Worm (Caenorhabditis elegans) whole organism, L4/young adult: ENCODE results near the gene hbl-1.

Experiments
- W03F9.2 ChIP-seq: fragments of 150-350 bp; optimal IDR thresholded peaks from 2 replicates; lab custom pipeline; 2014; ENCODE audit warnings: missing biosample characterization, missing genetic modification characterization
- dao-5 ChIP-seq: sonication (generic microtip); optimal IDR thresholded peaks from 2 replicates; lab custom pipeline; 2016; ENCODE audit warnings: missing genotype, missing genetic modification characterization, moderate library complexity, missing compliant biosample characterization
- him-1 ChIP-seq: sonication (generic microtip); optimal IDR thresholded peaks from 2 replicates; lab custom pipeline; 2016; ENCODE audit warnings: missing genotype, missing genetic modification reagents, missing genetic modification characterization, missing compliant biosample characterization

DNA sequence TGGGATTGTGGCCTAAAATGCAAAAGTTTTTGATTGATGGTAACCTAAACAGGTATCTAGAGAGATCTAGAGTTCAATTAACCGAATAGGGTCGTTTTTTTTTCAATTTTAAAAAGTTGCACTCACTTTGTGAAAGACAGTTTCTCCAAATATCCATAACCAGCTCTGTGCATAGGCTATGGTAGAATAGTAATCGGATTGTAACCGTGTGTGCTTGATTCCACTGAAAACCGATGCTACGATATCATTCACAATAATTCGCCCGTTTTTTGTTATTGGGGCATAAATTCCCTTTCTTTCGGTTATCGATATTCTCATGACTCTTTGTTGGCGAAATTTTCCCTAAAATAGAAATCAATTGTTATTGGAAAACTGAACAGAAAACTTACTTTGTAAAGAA lies 30.2 kb downstream of the hbl-1 start:
- TF ChIP-seq W03F9.2 (no peak), him-1 (tag; lab: Kevin White, UChicago) (no peak), dao-5 (tag; lab: Kevin White, UChicago) (no peak)
